Worm (Caenorhabditis elegans) whole organism, young adult: ENCODE measurements around the gene Y39B6A.34.
A peak's percentile ranks its signal among the peaks of the same experiment; 100 is the strongest.

ENCODE experiments used
- B0336.3 ChIP-seq: fragments of 200-800 bp; sonication (Bioruptor generic); IDR thresholded peaks from 2 replicates; pipeline ENCODE4 v1.3.6; 2022; ENCODE audit warnings: missing genetic modification characterization, missing compliant biosample characterization
- F49E8.2 ChIP-seq: sonication (generic microtip); optimal IDR thresholded peaks from 3 replicates; lab custom pipeline; 2017; ENCODE audit warnings: missing genetic modification characterization, mild to moderate bottlenecking, missing compliant biosample characterization, antibody characterized with exemption, moderate library complexity; ENCODE audit not compliant: insufficient read depth
- F52B5.7 ChIP-seq: sonication (generic microtip); optimal IDR thresholded peaks from 2 replicates; lab custom pipeline; 2016; ENCODE audit warnings: mild to moderate bottlenecking, missing genetic modification characterization, missing compliant biosample characterization
- F55B11.4 ChIP-seq: sonication (generic microtip); optimal IDR thresholded peaks from 2 replicates; lab custom pipeline; 2016; ENCODE audit warnings: missing compliant biosample characterization, missing genetic modification characterization, borderline replicate concordance; ENCODE audit not compliant: insufficient read depth
- K12H6.12 ChIP-seq: fragments of 200-800 bp; sonication (Bioruptor generic); optimal IDR thresholded peaks from 2 replicates; lab custom pipeline; 2018; ENCODE audit warnings: mild to moderate bottlenecking, missing genetic modification characterization, missing compliant biosample characterization
- T07F8.4 ChIP-seq: sonication (generic microtip); optimal IDR thresholded peaks from 2 replicates; lab custom pipeline; 2016; ENCODE audit warnings: mild to moderate bottlenecking, missing genetic modification characterization, moderate library complexity, missing compliant biosample characterization
- Y53G8AR.9 ChIP-seq: fragments of 200-800 bp; sonication (Bioruptor generic); conservative IDR thresholded peaks from 2 replicates; pipeline ENCODE4 v1.3.6; 2022; ENCODE audit warnings: missing genetic modification reagents, missing genetic modification characterization, missing compliant biosample characterization
- Y56A3A.18 ChIP-seq: fragments of 200-800 bp; sonication (Bioruptor generic); IDR thresholded peaks from 2 replicates; pipeline ENCODE4 v1.3.6; 2022; ENCODE audit warnings: missing genetic modification reagents, missing genetic modification characterization, missing compliant biosample characterization
- Y95B8A.8 ChIP-seq: fragments of 200-800 bp; sonication (Bioruptor generic); IDR thresholded peaks from 2 replicates; pipeline ENCODE4 v1.3.6; 2022; ENCODE audit warnings: missing genetic modification reagents, missing genetic modification characterization, missing compliant biosample characterization
- ZK185.1 ChIP-seq: sonication (generic microtip); optimal IDR thresholded peaks from 2 replicates; lab custom pipeline; 2016; ENCODE audit warnings: mild to moderate bottlenecking, missing genetic modification characterization, missing compliant biosample characterization; ENCODE audit not compliant: poor library complexity, severe bottlenecking
- ama-1 ChIP-seq, 3 experiments: fragments of 150-350 bp in 1 of 3; sonication (generic microtip) in 2 of 3; optimal IDR thresholded peaks; 2 replicates each; lab custom pipeline; 2014 to 2018; ENCODE audit warnings: missing biosample characterization in 2 of 3, missing genetic modification characterization in 2 of 3, missing genetic modification reagents in 2 of 3
- athp-1 ChIP-seq: sonication (generic microtip); optimal IDR thresholded peaks from 2 replicates; lab custom pipeline; 2017; ENCODE audit warnings: mild to moderate bottlenecking, missing genetic modification characterization, missing compliant biosample characterization
- ceh-100 ChIP-seq: fragments of 200-800 bp; sonication (Bioruptor generic); IDR thresholded peaks from 2 replicates; pipeline ENCODE4 v1.3.6; 2022; ENCODE audit warnings: missing genetic modification reagents, missing genetic modification characterization, missing compliant biosample characterization
- ceh-79 ChIP-seq: sonication (generic microtip); optimal IDR thresholded peaks from 2 replicates; lab custom pipeline; 2017; ENCODE audit warnings: mild to moderate bottlenecking, missing genetic modification characterization, missing compliant biosample characterization
- chd-7 ChIP-seq: sonication (generic microtip); optimal IDR thresholded peaks from 2 replicates; lab custom pipeline; 2016; ENCODE audit warnings: mild to moderate bottlenecking, missing genetic modification characterization, moderate library complexity, missing compliant biosample characterization
- die-1 ChIP-seq: sonication (generic microtip); optimal IDR thresholded peaks from 2 replicates; lab custom pipeline; 2016; ENCODE audit warnings: missing genotype, mild to moderate bottlenecking, missing genetic modification characterization, missing compliant biosample characterization
- efl-1 ChIP-seq: fragments of 150-350 bp; optimal IDR thresholded peaks from 2 replicates; lab custom pipeline; 2014; ENCODE audit warnings: missing biosample characterization, missing genetic modification reagents, missing genetic modification characterization
- egl-44 ChIP-seq: fragments of 200-800 bp; sonication (Bioruptor generic); IDR thresholded peaks from 2 replicates; pipeline ENCODE4 v1.3.6; 2022; ENCODE audit warnings: missing genetic modification reagents, missing genetic modification characterization, missing compliant biosample characterization
- egrh-3 ChIP-seq: fragments of 200-800 bp; sonication (Bioruptor generic); IDR thresholded peaks from 2 replicates; pipeline ENCODE4 v1.3.6; 2022; ENCODE audit warnings: missing genetic modification reagents, missing genetic modification characterization, missing compliant biosample characterization
- ets-4 ChIP-seq: fragments of 200-800 bp; sonication (Bioruptor generic); optimal IDR thresholded peaks from 2 replicates; lab custom pipeline; 2018; ENCODE audit warnings: mild to moderate bottlenecking, missing genetic modification characterization, missing compliant biosample characterization
- hrde-1 ChIP-seq: sonication (generic microtip); optimal IDR thresholded peaks from 2 replicates; lab custom pipeline; 2016; ENCODE audit warnings: missing genetic modification characterization, mild to moderate bottlenecking, missing compliant biosample characterization, moderate library complexity, missing genotype, missing genetic modification reagents, borderline replicate concordance
- lin-35 ChIP-seq, 3 experiments: fragments of 150-350 bp in 2 of 3; sonication (generic microtip) in 1 of 3; optimal IDR thresholded peaks; 2 replicates each; lab custom pipeline; 2014 to 2018; ENCODE audit warnings: missing biosample characterization in 3 of 3, missing genetic modification characterization in 3 of 3, missing genetic modification reagents in 3 of 3
- lsy-27 ChIP-seq: sonication (generic microtip); optimal IDR thresholded peaks from 2 replicates; lab custom pipeline; 2017; ENCODE audit warnings: missing genetic modification characterization, mild to moderate bottlenecking, missing compliant biosample characterization, antibody characterized with exemption, missing genotype, borderline replicate concordance; ENCODE audit not compliant: insufficient read depth
- madf-10 ChIP-seq: sonication (generic microtip); optimal IDR thresholded peaks from 2 replicates; lab custom pipeline; 2016; ENCODE audit warnings: mild to moderate bottlenecking, missing genetic modification characterization, missing compliant biosample characterization
- madf-3 ChIP-seq: fragments of 200-800 bp; sonication (Bioruptor generic); IDR thresholded peaks from 2 replicates; pipeline ENCODE4 v1.3.6; 2022; ENCODE audit warnings: missing genetic modification reagents, missing genetic modification characterization, missing compliant biosample characterization
- madf-8 ChIP-seq: fragments of 200-800 bp; sonication (Bioruptor generic); conservative IDR thresholded peaks from 2 replicates; pipeline ENCODE4 v1.3.6; 2022; ENCODE audit warnings: missing genetic modification reagents, missing genetic modification characterization, missing compliant biosample characterization
- mel-28 ChIP-seq: sonication (generic microtip); optimal IDR thresholded peaks from 2 replicates; lab custom pipeline; 2016; ENCODE audit warnings: borderline replicate concordance, mild to moderate bottlenecking, missing genetic modification characterization, missing compliant biosample characterization
- mes-4 ChIP-seq: sonication (generic microtip); optimal IDR thresholded peaks from 2 replicates; lab custom pipeline; 2016; ENCODE audit warnings: missing genotype, missing genetic modification characterization, missing compliant biosample characterization
- mxl-1 ChIP-seq: sonication (generic microtip); optimal IDR thresholded peaks from 2 replicates; lab custom pipeline; 2016; ENCODE audit warnings: missing genetic modification characterization, missing compliant biosample characterization
- nfya-2 ChIP-seq: fragments of 200-800 bp; sonication (Bioruptor generic); IDR thresholded peaks from 2 replicates; pipeline ENCODE4 v1.3.6; 2022; ENCODE audit warnings: missing genetic modification reagents, missing genetic modification characterization, missing compliant biosample characterization
- nhr-120 ChIP-seq: fragments of 200-800 bp; sonication (Bioruptor generic); IDR thresholded peaks from 2 replicates; pipeline ENCODE4 v1.3.6; 2022; ENCODE audit warnings: missing genetic modification characterization, missing compliant biosample characterization
- nhr-27 ChIP-seq: fragments of 200-800 bp; sonication (Bioruptor generic); optimal IDR thresholded peaks from 2 replicates; lab custom pipeline; 2018; ENCODE audit warnings: mild to moderate bottlenecking, missing genetic modification characterization, moderate library complexity, missing compliant biosample characterization
- rec-8 ChIP-seq, 2 experiments: sonication (generic microtip); optimal IDR thresholded peaks; 2 replicates each; lab custom pipeline; 2016; ENCODE audit warnings: mild to moderate bottlenecking in 2 of 2, missing genetic modification characterization in 2 of 2, missing genetic modification reagents in 2 of 2, missing genotype in 2 of 2, missing biosample characterization in 1 of 2, missing compliant biosample characterization in 1 of 2, moderate library complexity in 1 of 2
- sea-2 ChIP-seq: fragments of 200-800 bp; sonication (Bioruptor generic); IDR thresholded peaks from 2 replicates; pipeline ENCODE4 v1.3.6; 2022; ENCODE audit warnings: missing genetic modification characterization, missing compliant biosample characterization
- snpc-1.1 ChIP-seq: sonication (generic microtip); optimal IDR thresholded peaks from 2 replicates; lab custom pipeline; 2017; ENCODE audit warnings: missing genetic modification characterization, mild to moderate bottlenecking, missing compliant biosample characterization, antibody characterized with exemption, moderate library complexity, missing genotype, missing genetic modification reagents; ENCODE audit not compliant: insufficient read depth
- snpc-3.4 ChIP-seq: sonication (generic microtip); optimal IDR thresholded peaks from 2 replicates; lab custom pipeline; 2017; ENCODE audit warnings: missing genetic modification characterization, mild to moderate bottlenecking, missing compliant biosample characterization, antibody characterized with exemption, moderate library complexity, missing genotype, missing genetic modification reagents
- tlf-1 ChIP-seq: fragments of 200-800 bp; sonication (Bioruptor generic); optimal IDR thresholded peaks from 2 replicates; lab custom pipeline; 2018; ENCODE audit warnings: mild to moderate bottlenecking, missing genetic modification characterization, missing compliant biosample characterization
- unc-130 ChIP-seq: sonication (generic microtip); optimal IDR thresholded peaks from 2 replicates; lab custom pipeline; 2016; ENCODE audit warnings: missing genetic modification reagents, missing genetic modification characterization, missing compliant biosample characterization
- zim-3 ChIP-seq: sonication (generic microtip); optimal IDR thresholded peaks from 2 replicates; lab custom pipeline; 2017; ENCODE audit warnings: mild to moderate bottlenecking, missing genetic modification characterization, moderate library complexity, missing compliant biosample characterization
- ztf-28 ChIP-seq: fragments of 200-800 bp; sonication (Bioruptor generic); IDR thresholded peaks from 2 replicates; pipeline ENCODE4 v1.3.6; 2022; ENCODE audit warnings: missing genetic modification reagents, missing genetic modification characterization, missing compliant biosample characterization
- ztf-3 ChIP-seq: fragments of 200-800 bp; sonication (Bioruptor generic); optimal IDR thresholded peaks from 2 replicates; lab custom pipeline; 2018; ENCODE audit warnings: mild to moderate bottlenecking, missing genetic modification characterization, missing compliant biosample characterization

The Y39B6A.34 gene

ce11 chrV:18980980-18981529, 19.8 kb upstream of the Y39B6A.34 start, which contains the start of the genes mrps-35 and sws-1 (continued):
- no peak for TF ChIP-seq nhr-27 (tag; lab: Kevin White, UChicago)
- no peak for TF ChIP-seq Y53G8AR.9
- TF ChIP-seq rec-8 (tag; optimal IDR thresholded peaks at IDR 0.05; lab: Kevin White, UChicago): peak; percentile 11 to 71
- no peak for TF ChIP-seq mxl-1 (tag; lab: Kevin White, UChicago)

- TF ChIP-seq ama-1 (optimal IDR thresholded peaks at IDR 0.05; lab: Kevin White, UChicago): no peak
- no peak for TF ChIP-seq ama-1 (GFP tag; optimal IDR thresholded peaks at IDR 0.05; lab: Kevin White, UChicago)
- no peak for TF ChIP-seq F52B5.7
- TF ChIP-seq lsy-27 (tag; lab: Kevin White, UChicago): no peak
Observed at ce11 chrV:18981736-18982135, 19.1 kb upstream of the Y39B6A.34 start.

ce11 chrV:18986103-18986502, 14.7 kb upstream of the Y39B6A.34 start:
- 0 out of 2 replicates have a peak, but pooled peaks have one; percentile 54 for TF ChIP-seq Y53G8AR.9
- no peak for TF ChIP-seq madf-10

ce11 chrV:18990238-18990901, 10.4 kb upstream of the Y39B6A.34 start, which contains the start of the genes reps-1 and Y39B6A.37:
TSS of gene reps-1 (minus strand) at chrV:18990500.
TSS of gene Y39B6A.37 (plus strand) at chrV:18990851.
- TF ChIP-seq T07F8.4 (tag; lab: Kevin White, UChicago) (no peak), ztf-3 (GFP tag; lab: Kevin White, UChicago) (no peak), egl-44 (GFP tag; lab: Robert Waterston, UW) (no peak), zim-3 (tag; lab: Kevin White, UChicago) (no peak), sea-2 (GFP tag; lab: Robert Waterston, UW) (no peak), mel-28 (tag; lab: Kevin White, UChicago) (no peak), madf-3 (GFP tag; lab: Robert Waterston, UW) (no peak), ceh-100 (GFP tag; lab: Robert Waterston, UW) (no peak), lin-35 (GFP tag; optimal IDR thresholded peaks at IDR 0.05; lab: Kevin White, UChicago) (peak in 1 of 3 experiments; percentile 77), unc-130 (no peak), nhr-120 (GFP tag; lab: Robert Waterston, UW) (no peak), nfya-2 (GFP tag; lab: Robert Waterston, UW) (no peak), ceh-79 (tag; lab: Kevin White, UChicago) (no peak), Y95B8A.8 (GFP tag; lab: Robert Waterston, UW) (peak; percentile 59; the same call in 1 of the 2 replicates), die-1 (tag; lab: Kevin White, UChicago) (no peak), chd-7 (no peak), tlf-1 (GFP tag; lab: Kevin White, UChicago) (peak; percentile 32), snpc-1.1 (tag; lab: Kevin White, UChicago) (no peak), egrh-3 (GFP tag; lab: Robert Waterston, UW) (no peak), K12H6.12 (tag; lab: Kevin White, UChicago) (peak; percentile 78), snpc-3.4 (no peak), hrde-1 (tag; lab: Kevin White, UChicago) (no peak), B0336.3 (GFP tag; lab: Robert Waterston, UW) (peak; percentile 86), madf-8 (0 out of 2 replicates have a peak, but pooled peaks have one; percentile 11), ets-4 (GFP tag; lab: Kevin White, UChicago) (no peak), Y56A3A.18 (GFP tag; lab: Robert Waterston, UW) (no peak), mes-4 (no peak), ztf-28 (GFP tag; lab: Robert Waterston, UW) (no peak), ZK185.1 (tag; lab: Kevin White, UChicago) (no peak), F49E8.2 (no peak), F55B11.4 (tag; lab: Kevin White, UChicago) (no peak), athp-1 (tag; lab: Kevin White, UChicago) (no peak), efl-1 (GFP tag; lab: Kevin White, UChicago) (peak; percentile 1)
